Worm (Caenorhabditis elegans): ENCODE data around the gene C30A5.10.

- TF ChIP-seq vab-7 (GFP tag; IDR thresholded peaks at IDR 0.05) (no peak), nhr-28 (tag; optimal IDR thresholded peaks at IDR 0.05) (no peak), egl-27 (tag; optimal IDR thresholded peaks at IDR 0.05) (no peak), ces-1 (GFP tag; optimal IDR thresholded peaks at IDR 0.05) (no peak), dpl-1 (GFP tag; optimal IDR thresholded peaks at IDR 0.05) (no peak), ztf-7 (tag; optimal IDR thresholded peaks at IDR 0.05) (no peak), ZK546.5 (tag; optimal IDR thresholded peaks at IDR 0.05) (no peak), fkh-10 (GFP tag; optimal IDR thresholded peaks at IDR 0.05) (no peak), F37D6.2 (tag; optimal IDR thresholded peaks at IDR 0.05) (no peak)
Observed at ce11 chrIII:8182573-8182972, 27.1 kb downstream of the C30A5.10 start.

Measured in whole organism, L4 larva.